Fruit fly (Drosophila melanogaster) whole organism, embryonic: Measurements from ENCODE around the gene mRpS33.

ENCODE experiments used
- Asciz ChIP-seq: fragments of 200-800 bp; sonication (Bioruptor generic); optimal IDR thresholded peaks from 2 replicates; lab custom pipeline; 2017; ENCODE audit warnings: missing biosample characterization, mild to moderate bottlenecking, missing genetic modification characterization, missing genetic modification reagents
- CG10147 ChIP-seq: fragments of 200-800 bp; sonication (Bioruptor generic); optimal IDR thresholded peaks from 2 replicates; lab custom pipeline; 2019; ENCODE audit warnings: missing biosample characterization, mild to moderate bottlenecking, missing genetic modification characterization, moderate library complexity
- CG10654 ChIP-seq: fragments of 200-800 bp; sonication (Bioruptor generic); optimal IDR thresholded peaks from 2 replicates; lab custom pipeline; 2016; ENCODE audit warnings: missing biosample characterization, missing genetic modification characterization
- CG12219 ChIP-seq: fragments of 200-800 bp; sonication (Bioruptor generic); optimal IDR thresholded peaks from 3 replicates; lab custom pipeline; 2018; ENCODE audit warnings: missing biosample characterization, mild to moderate bottlenecking, missing genetic modification characterization
- CG12236 ChIP-seq: fragments of 200-800 bp; sonication (Bioruptor generic); optimal IDR thresholded peaks from 2 replicates; lab custom pipeline; 2016; ENCODE audit warnings: missing biosample characterization, missing genetic modification characterization
- CG12299 ChIP-seq: fragments of 200-800 bp; sonication (Bioruptor generic); optimal IDR thresholded peaks from 2 replicates; lab custom pipeline; 2018; ENCODE audit warnings: missing biosample characterization, mild to moderate bottlenecking, missing genetic modification characterization
- CG14860 ChIP-seq: fragments of 200-800 bp; sonication (Bioruptor generic); IDR thresholded peaks from 3 replicates; pipeline ENCODE4 v1.3.6; 2022; ENCODE audit warnings: missing biosample characterization, missing genetic modification characterization; ENCODE audit not compliant: partially characterized antibody
- CG15696 ChIP-seq: fragments of 200-800 bp; sonication (Bioruptor generic); optimal IDR thresholded peaks from 2 replicates; lab custom pipeline; 2019; ENCODE audit warnings: missing biosample characterization, mild to moderate bottlenecking, missing genetic modification characterization, moderate library complexity
- CG1602 ChIP-seq: fragments of 200-800 bp; sonication (Bioruptor generic); optimal IDR thresholded peaks from 3 replicates; lab custom pipeline; 2016; ENCODE audit warnings: missing biosample characterization, missing genetic modification characterization
- CG17568 ChIP-seq: fragments of 200-800 bp; sonication (Bioruptor generic); optimal IDR thresholded peaks from 2 replicates; lab custom pipeline; 2018; ENCODE audit warnings: missing biosample characterization, mild to moderate bottlenecking, missing genetic modification characterization, moderate library complexity
- CG2129 ChIP-seq: fragments of 200-800 bp; sonication (Bioruptor generic); IDR thresholded peaks from 2 replicates; pipeline ENCODE4 v1.3.6; 2022; ENCODE audit warnings: missing biosample characterization, missing genetic modification characterization; ENCODE audit not compliant: partially characterized antibody
- CG2678 ChIP-seq: fragments of 200-800 bp; sonication (Bioruptor generic); optimal IDR thresholded peaks from 3 replicates; lab custom pipeline; 2019; ENCODE audit warnings: missing biosample characterization, mild to moderate bottlenecking, missing genetic modification characterization, moderate library complexity
- CG32772 ChIP-seq: fragments of 200-800 bp; sonication (Bioruptor generic); IDR thresholded peaks from 2 replicates; pipeline ENCODE4 v1.3.6; 2022; ENCODE audit warnings: missing biosample characterization, missing genetic modification characterization
- CG3281 ChIP-seq: fragments of 200-800 bp; sonication (Bioruptor generic); optimal IDR thresholded peaks from 3 replicates; lab custom pipeline; 2017; ENCODE audit warnings: missing biosample characterization, mild to moderate bottlenecking, missing genetic modification characterization
- CG3838 ChIP-seq: fragments of 200-800 bp; sonication (Bioruptor generic); optimal IDR thresholded peaks from 3 replicates; lab custom pipeline; 2016; ENCODE audit warnings: missing biosample characterization, missing genetic modification characterization
- CG4730 ChIP-seq: fragments of 200-800 bp; sonication (Bioruptor generic); IDR thresholded peaks from 2 replicates; pipeline ENCODE4 v1.3.6; 2022; ENCODE audit warnings: missing biosample characterization, missing genetic modification characterization
- CG6272 ChIP-seq: fragments of 200-800 bp; sonication (Bioruptor generic); IDR thresholded peaks from 2 replicates; pipeline ENCODE4 v1.3.6; 2022; ENCODE audit warnings: missing biosample characterization, missing genetic modification characterization
- CG7271 ChIP-seq: fragments of 200-800 bp; sonication (Bioruptor generic); optimal IDR thresholded peaks from 2 replicates; lab custom pipeline; 2018; ENCODE audit warnings: missing biosample characterization, mild to moderate bottlenecking, missing genetic modification characterization, moderate library complexity
- CG7372 ChIP-seq: fragments of 200-800 bp; sonication (Bioruptor generic); IDR thresholded peaks from 2 replicates; pipeline ENCODE4 v1.3.6; 2022; ENCODE audit warnings: missing biosample characterization, missing genetic modification characterization
- CG7556 ChIP-seq: fragments of 200-800 bp; sonication (Bioruptor generic); optimal IDR thresholded peaks from 2 replicates; lab custom pipeline; 2017; ENCODE audit warnings: missing biosample characterization, mild to moderate bottlenecking, missing genetic modification characterization
- CG8359 ChIP-seq: fragments of 200-800 bp; sonication (Bioruptor generic); optimal IDR thresholded peaks from 2 replicates; lab custom pipeline; 2017; ENCODE audit warnings: missing biosample characterization, mild to moderate bottlenecking, missing genetic modification characterization, borderline replicate concordance
- Dbx ChIP-seq: fragments of 200-800 bp; sonication (Bioruptor generic); IDR thresholded peaks from 3 replicates; pipeline ENCODE4 v1.3.6; 2022; ENCODE audit warnings: missing biosample characterization, missing genetic modification characterization
- Elba2 ChIP-seq: fragments of 200-800 bp; sonication (Bioruptor generic); optimal IDR thresholded peaks from 3 replicates; lab custom pipeline; 2016; ENCODE audit warnings: missing biosample characterization, missing genetic modification characterization
- HLH3B ChIP-seq: fragments of 200-800 bp; sonication (Bioruptor generic); IDR thresholded peaks from 2 replicates; pipeline ENCODE4 v1.3.6; 2022; ENCODE audit warnings: missing biosample characterization, missing genetic modification characterization
- HLH54F ChIP-seq: fragments of 200-800 bp; sonication (Bioruptor generic); optimal IDR thresholded peaks from 3 replicates; lab custom pipeline; 2016; ENCODE audit warnings: missing biosample characterization, missing genetic modification characterization
- HmgD ChIP-seq: fragments of 200-800 bp; sonication (Bioruptor generic); optimal IDR thresholded peaks from 3 replicates; lab custom pipeline; 2016; ENCODE audit warnings: missing biosample characterization, missing genetic modification characterization
- Hr3 ChIP-seq: fragments of 200-800 bp; sonication (Bioruptor generic); optimal IDR thresholded peaks from 3 replicates; lab custom pipeline; 2016; ENCODE audit warnings: missing biosample characterization, missing genetic modification characterization
- Meics ChIP-seq: fragments of 200-800 bp; sonication (Bioruptor generic); optimal IDR thresholded peaks from 2 replicates; lab custom pipeline; 2017; ENCODE audit warnings: missing biosample characterization, mild to moderate bottlenecking, missing genetic modification characterization
- NC2β ChIP-seq: fragments of 200-800 bp; sonication (Bioruptor generic); optimal IDR thresholded peaks from 2 replicates; lab custom pipeline; 2016; ENCODE audit warnings: missing biosample characterization, missing genetic modification characterization
- NfI ChIP-seq: fragments of 200-800 bp; sonication (Bioruptor generic); optimal IDR thresholded peaks from 3 replicates; lab custom pipeline; 2018; ENCODE audit warnings: missing biosample characterization, mild to moderate bottlenecking, missing genetic modification characterization, moderate library complexity
- Ravus ChIP-seq: fragments of 200-800 bp; sonication (Bioruptor generic); IDR thresholded peaks from 2 replicates; pipeline ENCODE4 v1.3.6; 2022; ENCODE audit warnings: missing biosample characterization, missing genetic modification characterization
- TFAM ChIP-seq: fragments of 200-800 bp; sonication (Bioruptor generic); optimal IDR thresholded peaks from 2 replicates; lab custom pipeline; 2017; ENCODE audit warnings: missing biosample characterization, missing genetic modification characterization, inconsistent platforms
- Xbp1 ChIP-seq: fragments of 200-800 bp; sonication (Bioruptor generic); optimal IDR thresholded peaks from 3 replicates; lab custom pipeline; 2016; ENCODE audit warnings: missing biosample characterization, mild to moderate bottlenecking, missing genetic modification characterization
- al ChIP-seq: fragments of 200-800 bp; sonication (Bioruptor generic); IDR thresholded peaks from 2 replicates; pipeline ENCODE4 v1.3.6; 2022; ENCODE audit warnings: missing biosample characterization, missing genetic modification characterization
- az2 ChIP-seq: fragments of 200-800 bp; sonication (Bioruptor generic); optimal IDR thresholded peaks from 3 replicates; lab custom pipeline; 2016; ENCODE audit warnings: missing biosample characterization, missing genetic modification characterization
- bigmax ChIP-seq: fragments of 200-800 bp; sonication (Bioruptor generic); optimal IDR thresholded peaks from 2 replicates; lab custom pipeline; 2018; ENCODE audit warnings: missing biosample characterization, mild to moderate bottlenecking, missing genetic modification characterization
- bowl ChIP-seq: fragments of 200-800 bp; sonication (Bioruptor generic); IDR thresholded peaks from 2 replicates; pipeline ENCODE4 v1.3.6; 2022; ENCODE audit warnings: missing biosample characterization, missing genetic modification characterization
- cwo ChIP-seq: fragments of 200-800 bp; sonication (Bioruptor generic); optimal IDR thresholded peaks from 3 replicates; lab custom pipeline; 2017; ENCODE audit warnings: missing biosample characterization, missing genetic modification characterization, mild to moderate bottlenecking, moderate library complexity, missing genetic modification reagents
- fru ChIP-seq: fragments of >200 bp; optimal IDR thresholded peaks from 2 replicates; lab custom pipeline; 2017
- gce ChIP-seq: fragments of 200-800 bp; sonication (Bioruptor generic); IDR thresholded peaks from 3 replicates; pipeline ENCODE4 v1.3.6; 2022; ENCODE audit warnings: missing biosample characterization, missing genetic modification characterization
- gfzf ChIP-seq: fragments of 200-800 bp; sonication (Bioruptor generic); optimal IDR thresholded peaks from 2 replicates; lab custom pipeline; 2016; ENCODE audit warnings: missing biosample characterization, mild to moderate bottlenecking, missing genetic modification characterization, moderate library complexity
- grau ChIP-seq: fragments of 200-800 bp; optimal IDR thresholded peaks from 3 replicates; lab custom pipeline; 2019; ENCODE audit warnings: missing biosample characterization, mild to moderate bottlenecking, missing genetic modification characterization, moderate library complexity
- jumu ChIP-seq: fragments of 200-800 bp; sonication (Bioruptor generic); optimal IDR thresholded peaks from 3 replicates; lab custom pipeline; 2016; ENCODE audit warnings: missing biosample characterization, missing genetic modification characterization
- kni ChIP-seq: fragments of 200-800 bp; sonication (Bioruptor generic); optimal IDR thresholded peaks from 3 replicates; lab custom pipeline; 2017; ENCODE audit warnings: mild to moderate bottlenecking, missing biosample characterization, missing genetic modification reagents, missing genetic modification characterization
- nau ChIP-seq: fragments of 200-800 bp; sonication (Bioruptor generic); optimal IDR thresholded peaks from 3 replicates; lab custom pipeline; 2017; ENCODE audit warnings: missing biosample characterization, mild to moderate bottlenecking, missing genetic modification characterization, missing genetic modification reagents
- ranshi ChIP-seq: fragments of 200-800 bp; sonication (Bioruptor generic); IDR thresholded peaks from 2 replicates; pipeline ENCODE4 v1.3.6; 2022; ENCODE audit warnings: missing biosample characterization, missing genetic modification characterization
- row ChIP-seq: fragments of 200-800 bp; sonication (Bioruptor generic); IDR thresholded peaks from 3 replicates; pipeline ENCODE4 v1.3.6; 2022; ENCODE audit warnings: missing biosample characterization, missing genetic modification characterization
- vvl ChIP-seq: fragments of 200-800 bp; sonication (Bioruptor generic); IDR thresholded peaks from 2 replicates; pipeline ENCODE4 v1.3.6; 2022; ENCODE audit warnings: missing biosample characterization, missing genetic modification characterization
- z ChIP-seq: fragments of 200-800 bp; sonication (Bioruptor generic); IDR thresholded peaks from 3 replicates; pipeline ENCODE4 v1.3.6; 2022; ENCODE audit warnings: missing biosample characterization, missing genetic modification characterization

The mRpS33 gene

dm6 chr3R:16449187-16449973, 13.0 kb upstream of the mRpS33 start (continued):
- TF ChIP-seq gfzf (GFP tag; lab: Kevin White, UChicago) (peak; percentile 24), CG10147 (GFP tag; lab: Kevin White, UChicago) (peak; percentile 70), Ravus (GFP tag; lab: Robert Waterston, UW) (peak; percentile 78), CG3838 (GFP tag; lab: Kevin White, UChicago) (peak; percentile 68), CG2129 (GFP tag; lab: Robert Waterston, UW) (no peak), HLH54F (GFP tag; lab: Kevin White, UChicago) (peak; percentile 78), Xbp1 (GFP tag; lab: Kevin White, UChicago) (peak; percentile 93), gce (GFP tag; lab: Robert Waterston, UW) (peak; percentile 96), Asciz (GFP tag; lab: Kevin White, UChicago) (peak; percentile 94), vvl (GFP tag; lab: Robert Waterston, UW) (peak; percentile 97), jumu (peak; percentile 95), az2 (peak; percentile 94), CG7556 (peak; percentile 92), CG7271 (tag; lab: Kevin White, UChicago) (peak; percentile 59), CG6272 (GFP tag; lab: Robert Waterston, UW) (peak; percentile 91), HmgD (GFP tag; lab: Kevin White, UChicago) (peak; percentile 82), cwo (GFP tag; lab: Kevin White, UChicago) (peak; percentile 73), CG12219 (peak; percentile 87), z (GFP tag; lab: Robert Waterston, UW) (peak; percentile 90), CG15696 (tag; lab: Kevin White, UChicago) (peak; percentile 97), CG1602 (GFP tag; lab: Kevin White, UChicago) (peak; percentile 92), bowl (GFP tag; lab: Robert Waterston, UW) (peak; percentile 75), CG32772 (peak; percentile 98), kni (GFP tag; lab: Kevin White, UChicago) (peak; percentile 93), al (GFP tag; lab: Robert Waterston, UW) (peak; percentile 75), CG12299 (tag; lab: Kevin White, UChicago) (peak; percentile 83), Dbx (peak; percentile 64; the same call in 2 of the 3 replicates), CG8359 (peak; percentile 84), ranshi (GFP tag; lab: Robert Waterston, UW) (peak; percentile 95; the same call in 1 of the 2 replicates), CG7372 (GFP tag; lab: Robert Waterston, UW) (peak; percentile 88), CG12236 (GFP tag; lab: Kevin White, UChicago) (peak; percentile 83), nau (GFP tag; lab: Kevin White, UChicago) (peak; percentile 77), Meics (GFP tag; lab: Kevin White, UChicago) (peak; percentile 76), NC2β (GFP tag; lab: Kevin White, UChicago) (peak; percentile 89), CG4730 (GFP tag; lab: Robert Waterston, UW) (peak; percentile 92), Hr3 (GFP tag; lab: Kevin White, UChicago) (peak; percentile 91), grau (tag; lab: Kevin White, UChicago) (peak; percentile 92), fru (lab: Kevin White, UChicago) (no peak), CG10654 (GFP tag; lab: Kevin White, UChicago) (peak; percentile 93), row (GFP tag; lab: Robert Waterston, UW) (peak; percentile 93), CG2678 (peak; percentile 96), CG17568 (peak; percentile 72), CG3281 (GFP tag; lab: Kevin White, UChicago) (peak; percentile 67), CG14860 (peak; percentile 64), NfI (GFP tag; lab: Kevin White, UChicago) (peak; percentile 91), bigmax (GFP tag; lab: Kevin White, UChicago) (peak; percentile 9), TFAM (GFP tag; lab: Kevin White, UChicago) (peak; percentile 89), Elba2 (peak; percentile 31), HLH3B (peak; percentile 97)
